Fruit fly (Drosophila melanogaster): ENCODE measurements around the gene yip2.

yip2 gene

dm6 chr2L:9915011-9915850, at the start of gene yip2 (continued):
- TF ChIP-seq CG11247 (GFP tag; IDR thresholded peaks at IDR 0.05) = peak; percentile 40
- peak; percentile 36 for TF ChIP-seq pfk (GFP tag; optimal IDR thresholded peaks at IDR 0.05)
- peak; percentile 15 for TF ChIP-seq Ets97D (GFP tag; optimal IDR thresholded peaks at IDR 0.05)
- TF ChIP-seq CG11696 (GFP tag; IDR thresholded peaks at IDR 0.05) = peak; percentile 32; the same call in 1 of the 2 replicates
- no peak for TF ChIP-seq CG14667 (GFP tag; IDR thresholded peaks at IDR 0.05)
- TF ChIP-seq CG10654 (GFP tag; optimal IDR thresholded peaks at IDR 0.05) = no peak
- peak; percentile 58 for TF ChIP-seq Fer3 (tag; optimal IDR thresholded peaks at IDR 0.05)
- no peak; the same call in 1 of the 2 replicates for TF ChIP-seq Dref (GFP tag; IDR thresholded peaks at IDR 0.05)
- no peak for TF ChIP-seq CG10431 (GFP tag; optimal IDR thresholded peaks at IDR 0.05)
- peak; percentile 70 for TF ChIP-seq CG12659 (GFP tag; optimal IDR thresholded peaks at IDR 0.05)
- no peak; the same call in 1 of the 2 replicates for TF ChIP-seq dimm (GFP tag; IDR thresholded peaks at IDR 0.05)
- peak; percentile 21 for TF ChIP-seq run (tag; optimal IDR thresholded peaks at IDR 0.05)
- no peak for TF ChIP-seq lov (optimal IDR thresholded peaks at IDR 0.05)
- TF ChIP-seq lov (GFP tag; IDR thresholded peaks at IDR 0.05) = no peak
- peak; percentile 56 for TF ChIP-seq jumu (GFP tag; optimal IDR thresholded peaks at IDR 0.05)
- TF ChIP-seq Ssrp (tag; optimal IDR thresholded peaks at IDR 0.05) = peak; percentile 29
- TF ChIP-seq Drgx (GFP tag; IDR thresholded peaks at IDR 0.05) = peak; percentile 95
- TF ChIP-seq CG9727 (GFP tag; optimal IDR thresholded peaks at IDR 0.05) = peak; percentile 39
- no peak for TF ChIP-seq sr (GFP tag; IDR thresholded peaks at IDR 0.05)
- no peak for TF ChIP-seq Camta (GFP tag; optimal IDR thresholded peaks at IDR 0.05)
- TF ChIP-seq Pdp1 (GFP tag; optimal IDR thresholded peaks at IDR 0.05) = peak; percentile 45 to 47
- peak; percentile 52 for TF ChIP-seq CG8388 (GFP tag; optimal IDR thresholded peaks at IDR 0.05)
- no peak for TF ChIP-seq CG1832 (GFP tag; optimal IDR thresholded peaks at IDR 0.05)
- TF ChIP-seq CG10147 (GFP tag; optimal IDR thresholded peaks at IDR 0.05) = peak; percentile 19
- TF ChIP-seq Trl (optimal IDR thresholded peaks at IDR 0.05) = peak in 1 of 2 experiments; percentile 18
- TF ChIP-seq Trl (GFP tag; optimal IDR thresholded peaks at IDR 0.05) = peak; percentile 59
- TF ChIP-seq CG4707 (GFP tag; optimal IDR thresholded peaks at IDR 0.05) = peak; percentile 59
- peak; percentile 88 for TF ChIP-seq zf30C (GFP tag; optimal IDR thresholded peaks at IDR 0.05)
- peak; percentile 11 for TF ChIP-seq pzg (GFP tag; optimal IDR thresholded peaks at IDR 0.05)
- TF ChIP-seq grau (tag; optimal IDR thresholded peaks at IDR 0.05) = peak; percentile 70
- 0 out of 3 replicates have a peak, but pooled peaks have one; percentile 25 for TF ChIP-seq CG2889 (GFP tag; IDR thresholded peaks at IDR 0.05)
- TF ChIP-seq crol (GFP tag; IDR thresholded peaks at IDR 0.05) = peak; percentile 66
- no peak for TF ChIP-seq CG1233 (GFP tag; optimal IDR thresholded peaks at IDR 0.05)
- peak; percentile 10 for TF ChIP-seq CG12299 (tag; optimal IDR thresholded peaks at IDR 0.05)
- TF ChIP-seq danr (GFP tag; IDR thresholded peaks at IDR 0.05) = no peak
- peak; percentile 72; the same call in 1 of the 2 replicates for TF ChIP-seq sob (GFP tag; IDR thresholded peaks at IDR 0.05)
- peak; percentile 22 for TF ChIP-seq nmo (GFP tag; optimal IDR thresholded peaks at IDR 0.05)
- peak; percentile 34 for TF ChIP-seq CG12942 (GFP tag; optimal IDR thresholded peaks at IDR 0.05)
- no peak for TF ChIP-seq CG15696 (tag; optimal IDR thresholded peaks at IDR 0.05)
- TF ChIP-seq CG12104 (GFP tag; optimal IDR thresholded peaks at IDR 0.05) = peak; percentile 14
- TF ChIP-seq Fer1 (GFP tag; optimal IDR thresholded peaks at IDR 0.05) = peak; percentile 72
- no peak for TF ChIP-seq ssp (GFP tag; IDR thresholded peaks at IDR 0.05)
- TF ChIP-seq gfzf (GFP tag; optimal IDR thresholded peaks at IDR 0.05) = no peak
- TF ChIP-seq Vsx1 (GFP tag; optimal IDR thresholded peaks at IDR 0.05) = no peak
- no peak for TF ChIP-seq Lim3 (GFP tag; IDR thresholded peaks at IDR 0.05)
- TF ChIP-seq Poxn (GFP tag; IDR thresholded peaks at IDR 0.05) = no peak
- TF ChIP-seq Hey (tag; optimal IDR thresholded peaks at IDR 0.05) = no peak
- TF ChIP-seq CG3163 (GFP tag; optimal IDR thresholded peaks at IDR 0.05) = peak; percentile 48
- TF ChIP-seq cas (GFP tag; IDR thresholded peaks at IDR 0.05) = 0 out of 2 replicates have a peak, but pooled peaks have one; percentile 10
- peak; percentile 76 for TF ChIP-seq Xbp1 (GFP tag; optimal IDR thresholded peaks at IDR 0.05)

Measured in whole organism, embryonic.